Worm (Caenorhabditis elegans): ENCODE results near the gene nlp-19.

The nlp-19 gene

ce11 chrX:10963453-10964046 lies 5.0 kb downstream of the nlp-19 start, which contains the start of gene nas-10 (continued):
- TF ChIP-seq ceh-45 (GFP tag; IDR thresholded peaks at IDR 0.05) (peak; percentile 82), odd-2 (tag; optimal IDR thresholded peaks at IDR 0.05) (peak; percentile 38), dmd-4 (tag; optimal IDR thresholded peaks at IDR 0.05; ENCODE audit: borderline replicate concordance) (peak; percentile 60), pax-1 (tag; optimal IDR thresholded peaks at IDR 0.05) (no peak), pqm-1 (tag; optimal IDR thresholded peaks at IDR 0.05) (peak; percentile 49), hlh-15 (tag; optimal IDR thresholded peaks at IDR 0.05) (peak; percentile 58), lin-11 (tag; optimal IDR thresholded peaks at IDR 0.05) (peak; percentile 73), ceh-18 (tag; optimal IDR thresholded peaks at IDR 0.05) (peak; percentile 47), sdc-2 (tag; optimal IDR thresholded peaks at IDR 0.05) (peak; percentile 84), tbx-7 (tag; optimal IDR thresholded peaks at IDR 0.05) (peak; percentile 21), F13H6.1 (tag; optimal IDR thresholded peaks at IDR 0.05) (peak; percentile 55), unc-3 (GFP tag; conservative IDR thresholded peaks at IDR 0.05) (peak; percentile 78), unc-3 (tag; optimal IDR thresholded peaks at IDR 0.05) (peak; percentile 84), elt-2 (tag; optimal IDR thresholded peaks at IDR 0.05) (peak; percentile 84), nhr-11 (tag; optimal IDR thresholded peaks at IDR 0.05) (no peak), ceh-9 (tag; optimal IDR thresholded peaks at IDR 0.05) (peak; percentile 75), T23F11.4 (GFP tag; optimal IDR thresholded peaks at IDR 0.05) (peak; percentile 67), ref-2 (tag; optimal IDR thresholded peaks at IDR 0.05) (peak; percentile 58), ceh-31 (tag; optimal IDR thresholded peaks at IDR 0.05) (peak; percentile 31), ets-4 (tag; optimal IDR thresholded peaks at IDR 0.05) (peak; percentile 34), ceh-24 (tag; optimal IDR thresholded peaks at IDR 0.05) (peak; percentile 44), gmeb-2 (tag; optimal IDR thresholded peaks at IDR 0.05) (peak; percentile 83)

- TF ChIP-seq ceh-14 (tag; optimal IDR thresholded peaks at IDR 0.05) = no peak
- TF ChIP-seq dmd-4 (tag; optimal IDR thresholded peaks at IDR 0.05; ENCODE audit: borderline replicate concordance) = no peak
- TF ChIP-seq unc-42 (tag; optimal IDR thresholded peaks at IDR 0.05) = peak; percentile 60
- no peak for TF ChIP-seq syd-9 (tag; optimal IDR thresholded peaks at IDR 0.05)
- TF ChIP-seq pag-3 (tag; optimal IDR thresholded peaks at IDR 0.05; ENCODE audit: borderline replicate concordance) = no peak
- no peak for TF ChIP-seq ahr-1 (tag; optimal IDR thresholded peaks at IDR 0.05)
Measured at ce11 chrX:10965508-10965907, 7.0 kb downstream of the nlp-19 start.

- TF ChIP-seq ceh-24 (tag; optimal IDR thresholded peaks at IDR 0.05) (no peak), hlh-8 (tag; optimal IDR thresholded peaks at IDR 0.05) (no peak), ceh-18 (tag; optimal IDR thresholded peaks at IDR 0.05) (no peak), Y22D7AL.16 (tag; optimal IDR thresholded peaks at IDR 0.05) (no peak), pax-1 (tag; optimal IDR thresholded peaks at IDR 0.05) (no peak), ama-1 (optimal IDR thresholded peaks at IDR 0.05) (no peak), ceh-9 (tag; optimal IDR thresholded peaks at IDR 0.05) (no peak), zip-5 (tag; optimal IDR thresholded peaks at IDR 0.05) (no peak), sox-2 (GFP tag; IDR thresholded peaks at IDR 0.05) (no peak), C08G9.2 (tag; optimal IDR thresholded peaks at IDR 0.05) (no peak), fkh-10 (GFP tag; optimal IDR thresholded peaks at IDR 0.05) (no peak), unc-42 (tag; optimal IDR thresholded peaks at IDR 0.05) (no peak), ref-2 (tag; optimal IDR thresholded peaks at IDR 0.05) (no peak), K09A11.1 (tag; optimal IDR thresholded peaks at IDR 0.05; ENCODE audit: insufficient read depth) (no peak), T23F11.4 (GFP tag; optimal IDR thresholded peaks at IDR 0.05) (no peak), unc-3 (GFP tag; conservative IDR thresholded peaks at IDR 0.05) (no peak), unc-3 (tag; optimal IDR thresholded peaks at IDR 0.05) (no peak), nhr-232 (tag; optimal IDR thresholded peaks at IDR 0.05) (no peak), unc-55 (GFP tag; optimal IDR thresholded peaks at IDR 0.05) (no peak)
Measured at ce11 chrX:10966251-10966650, 7.7 kb downstream of the nlp-19 start, which contains the start of gene lge-1. lge-1 (plus strand) TSS chrX:10966551.

ce11 chrX:10967698-10968097 lies 9.2 kb downstream of the nlp-19 start, which contains the start of gene K09C8.9:
K09C8.9 (minus strand) TSS chrX:10967798.
- no peak for TF ChIP-seq lin-11 (tag; optimal IDR thresholded peaks at IDR 0.05)
- no peak for TF ChIP-seq ceh-24 (tag; optimal IDR thresholded peaks at IDR 0.05)
- no peak for TF ChIP-seq pat-9 (tag; optimal IDR thresholded peaks at IDR 0.05)
- no peak for TF ChIP-seq ceh-14 (tag; optimal IDR thresholded peaks at IDR 0.05)
- no peak for TF ChIP-seq C08G9.2 (tag; optimal IDR thresholded peaks at IDR 0.05)
- no peak for TF ChIP-seq hlh-15 (tag; optimal IDR thresholded peaks at IDR 0.05)
- no peak for TF ChIP-seq npax-4 (tag; optimal IDR thresholded peaks at IDR 0.05)
- TF ChIP-seq ceh-2 (tag; optimal IDR thresholded peaks at IDR 0.05) = no peak
- TF ChIP-seq ceh-48 (tag; optimal IDR thresholded peaks at IDR 0.05) = no peak
- TF ChIP-seq K02D7.2 (tag; optimal IDR thresholded peaks at IDR 0.05) = no peak
- TF ChIP-seq che-1 (tag; optimal IDR thresholded peaks at IDR 0.05) = no peak
- TF ChIP-seq hlh-6 (tag; optimal IDR thresholded peaks at IDR 0.05) = no peak
- TF ChIP-seq dve-1 (tag; optimal IDR thresholded peaks at IDR 0.05) = no peak
- no peak for TF ChIP-seq ama-1 (optimal IDR thresholded peaks at IDR 0.05)

Measured in whole organism, late embryonic.